Fruit fly (Drosophila melanogaster): ENCODE results near the gene CG11109.

The CG11109 gene

DNA sequence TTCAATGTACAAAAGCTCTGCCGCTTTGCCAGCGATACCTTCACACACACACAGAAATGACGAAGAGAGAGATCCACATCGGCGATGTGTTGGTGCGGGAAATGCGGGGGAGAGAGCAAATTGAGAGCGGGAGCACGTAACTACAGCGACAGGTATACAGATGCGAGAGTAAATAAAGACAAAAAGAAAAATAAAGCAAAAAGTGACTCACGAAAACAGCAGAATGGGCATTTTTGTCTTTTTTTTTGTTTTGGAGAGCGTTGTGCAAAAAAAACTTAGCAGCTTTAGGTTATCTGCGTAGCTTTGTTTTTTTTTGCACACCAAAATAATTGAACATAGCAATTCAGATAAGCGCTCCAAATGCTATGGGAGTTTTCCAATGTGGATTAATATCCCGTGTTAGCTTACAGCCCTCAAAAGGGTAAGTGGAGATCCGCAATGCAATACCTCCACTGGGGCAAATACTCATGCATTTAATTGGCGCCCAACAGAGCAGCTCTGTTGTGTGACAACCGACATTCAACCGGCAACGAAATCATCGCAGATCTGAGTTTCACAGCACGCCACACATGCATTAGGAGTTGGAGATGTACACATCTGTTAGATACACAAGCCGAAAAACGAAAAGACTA, 49.3 kb upstream of the CG11109 start:
- no peak for TF ChIP-seq shn (GFP tag; optimal IDR thresholded peaks at IDR 0.05)
- TF ChIP-seq cg (GFP tag; optimal IDR thresholded peaks at IDR 0.05), result peak; percentile 86
- TF ChIP-seq zfh1 (GFP tag; IDR thresholded peaks at IDR 0.05), result no peak
- no peak for TF ChIP-seq CG14965 (GFP tag; optimal IDR thresholded peaks at IDR 0.05; ENCODE audit: borderline replicate concordance)
- peak; percentile 75; the same call in 2 of the 3 replicates for TF ChIP-seq CG17361 (GFP tag; IDR thresholded peaks at IDR 0.05)
- TF ChIP-seq CG9437 (GFP tag; optimal IDR thresholded peaks at IDR 0.05), result no peak
- TF ChIP-seq abd-A (tag; optimal IDR thresholded peaks at IDR 0.05), result peak; percentile 51
- no peak for TF ChIP-seq CG2712 (tag; optimal IDR thresholded peaks at IDR 0.05)
- TF ChIP-seq Hey (tag; optimal IDR thresholded peaks at IDR 0.05), result no peak
- TF ChIP-seq peb (GFP tag; IDR thresholded peaks at IDR 0.05), result no peak
- TF ChIP-seq MESR4 (GFP tag; optimal IDR thresholded peaks at IDR 0.05), result no peak
- TF ChIP-seq CG13296 (GFP tag; optimal IDR thresholded peaks at IDR 0.05), result peak; percentile 55
- TF ChIP-seq zen2 (GFP tag; IDR thresholded peaks at IDR 0.05; ENCODE audit: partially characterized antibody), result peak; percentile 37; the same call in 1 of the 3 replicates
- TF ChIP-seq CG17568 (GFP tag; optimal IDR thresholded peaks at IDR 0.05), result no peak
- peak; percentile 46 for TF ChIP-seq CG2678 (tag; optimal IDR thresholded peaks at IDR 0.05)
- peak; percentile 43; the same call in 1 of the 2 replicates for TF ChIP-seq CG14014 (GFP tag; IDR thresholded peaks at IDR 0.05)
- no peak for TF ChIP-seq Ets65A (GFP tag)
- TF ChIP-seq Rfx (GFP tag; IDR thresholded peaks at IDR 0.05), result peak; percentile 24; the same call in 1 of the 2 replicates
- TF ChIP-seq dysf (GFP tag; IDR thresholded peaks at IDR 0.05), result no peak
- no peak for TF ChIP-seq CG11085 (GFP tag; IDR thresholded peaks at IDR 0.05)
- peak; percentile 74 for TF ChIP-seq Deaf1 (tag; optimal IDR thresholded peaks at IDR 0.05)
- peak in 1 of 2 experiments; percentile 91 for TF ChIP-seq bsh (GFP tag; optimal IDR thresholded peaks at IDR 0.05)
- TF ChIP-seq CG5953 (GFP tag; IDR thresholded peaks at IDR 0.05), result no peak
- TF ChIP-seq ssp (GFP tag; IDR thresholded peaks at IDR 0.05), result peak; percentile 43; the same call in 1 of the 2 replicates
- no peak for TF ChIP-seq bcd (GFP tag; optimal IDR thresholded peaks at IDR 0.05)
- peak; percentile 37 for TF ChIP-seq Fer1 (GFP tag; optimal IDR thresholded peaks at IDR 0.05)
- TF ChIP-seq PHDP (tag; optimal IDR thresholded peaks at IDR 0.05), result peak; percentile 18
- no peak for TF ChIP-seq Optix (GFP tag; IDR thresholded peaks at IDR 0.05)
- no peak for TF ChIP-seq tin (GFP tag; optimal IDR thresholded peaks at IDR 0.05)
- TF ChIP-seq CG17612 (GFP tag; IDR thresholded peaks at IDR 0.05), result no peak
- no peak for TF ChIP-seq HmgZ (tag; optimal IDR thresholded peaks at IDR 0.05)
- TF ChIP-seq CG1647 (GFP tag; optimal IDR thresholded peaks at IDR 0.05), result no peak
- no peak for TF ChIP-seq B-H1 (GFP tag; IDR thresholded peaks at IDR 0.05)
- TF ChIP-seq zfh2 (GFP tag; optimal IDR thresholded peaks at IDR 0.05), result no peak
- TF ChIP-seq ab (GFP tag; optimal IDR thresholded peaks at IDR 0.05), result no peak
- peak; percentile 15 for TF ChIP-seq Fer2 (tag; optimal IDR thresholded peaks at IDR 0.05)
- peak; percentile 15 for TF ChIP-seq CG18599 (GFP tag; optimal IDR thresholded peaks at IDR 0.05)
- 0 out of 3 replicates have a peak, but pooled peaks have one; percentile 27 for TF ChIP-seq so (GFP tag; IDR thresholded peaks at IDR 0.05)
- TF ChIP-seq MTF-1 (GFP tag; optimal IDR thresholded peaks at IDR 0.05; ENCODE audit: borderline replicate concordance), result peak; percentile 10
- TF ChIP-seq z (GFP tag; IDR thresholded peaks at IDR 0.05), result 0 out of 3 replicates have a peak, but pooled peaks have one; percentile 7
- TF ChIP-seq Hmr (GFP tag; optimal IDR thresholded peaks at IDR 0.05), result peak; percentile 13
- no peak for TF ChIP-seq CG9727 (GFP tag; optimal IDR thresholded peaks at IDR 0.05)
- no peak for TF ChIP-seq CG7839 (tag; optimal IDR thresholded peaks at IDR 0.05)
- TF ChIP-seq Spps (tag; optimal IDR thresholded peaks at IDR 0.05), result no peak
- TF ChIP-seq ci (GFP tag; IDR thresholded peaks at IDR 0.05), result 0 out of 3 replicates have a peak, but pooled peaks have one; percentile 29
- TF ChIP-seq CG13624 (GFP tag; optimal IDR thresholded peaks at IDR 0.05), result peak; percentile 22
- TF ChIP-seq cas (GFP tag; IDR thresholded peaks at IDR 0.05), result no peak
- TF ChIP-seq Sry-β (GFP tag; optimal IDR thresholded peaks at IDR 0.05), result no peak
- no peak for TF ChIP-seq CG18619 (GFP tag; optimal IDR thresholded peaks at IDR 0.05)
- peak; percentile 56 for TF ChIP-seq sd (tag; optimal IDR thresholded peaks at IDR 0.05)

Measured in whole organism, embryonic.